Worm (Caenorhabditis elegans): ENCODE data around the gene cest-9.2.

ce11 chrX:12230357-12230756 lies 8.4 kb downstream of the cest-9.2 start:
- TF ChIP-seq flt-1 (GFP tag; IDR thresholded peaks at IDR 0.05): no peak
- no peak for TF ChIP-seq ztf-23 (GFP tag; IDR thresholded peaks at IDR 0.05)
- no peak for TF ChIP-seq ztf-29 (GFP tag; IDR thresholded peaks at IDR 0.05)

All from whole organism, midembryonic.